Worm (Caenorhabditis elegans) whole organism, L4/young adult: ENCODE data around the gene F14F9.8.

Source experiments
- W03F9.2 ChIP-seq: fragments of 150-350 bp; optimal IDR thresholded peaks from 2 replicates; lab custom pipeline; 2014; ENCODE audit warnings: missing biosample characterization, missing genetic modification characterization
- dao-5 ChIP-seq: sonication (generic microtip); optimal IDR thresholded peaks from 2 replicates; lab custom pipeline; 2016; ENCODE audit warnings: missing genotype, missing genetic modification characterization, moderate library complexity, missing compliant biosample characterization
- him-1 ChIP-seq: sonication (generic microtip); optimal IDR thresholded peaks from 2 replicates; lab custom pipeline; 2016; ENCODE audit warnings: missing genotype, missing genetic modification reagents, missing genetic modification characterization, missing compliant biosample characterization

DNA sequence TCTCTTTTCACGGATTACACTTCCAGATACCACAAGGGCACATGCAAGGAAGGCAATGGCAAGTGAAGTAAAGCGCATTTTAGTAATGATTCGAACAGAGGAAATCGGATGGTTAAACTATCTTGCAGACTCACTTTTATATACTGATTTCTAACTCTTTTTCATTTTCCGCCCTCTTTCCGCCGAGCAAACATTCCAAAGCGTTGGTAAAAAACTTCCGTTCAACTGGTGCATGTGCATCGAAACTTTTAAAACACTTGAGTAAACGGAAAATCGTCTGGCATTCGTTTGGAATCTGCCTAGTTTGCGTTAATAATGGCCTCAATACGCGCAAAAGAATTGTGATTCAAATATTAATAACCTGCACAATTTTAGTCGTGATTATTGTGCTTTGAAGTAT is 34.6 kb downstream of the F14F9.8 start, which contains the start of gene abu-7:
- TF ChIP-seq W03F9.2 (no peak), dao-5 (tag; lab: Kevin White, UChicago) (no peak), him-1 (no peak)
